Worm (Caenorhabditis elegans): ENCODE results near the gene cup-16.

- TF ChIP-seq pqm-1 (tag; optimal IDR thresholded peaks at IDR 0.05) (no peak), ceh-18 (tag; optimal IDR thresholded peaks at IDR 0.05) (no peak), dmd-4 (tag; optimal IDR thresholded peaks at IDR 0.05; ENCODE audit: borderline replicate concordance) (no peak), ama-1 (optimal IDR thresholded peaks at IDR 0.05) (no peak), ceh-45 (GFP tag; IDR thresholded peaks at IDR 0.05) (no peak), pha-4 (tag; optimal IDR thresholded peaks at IDR 0.05) (no peak), dve-1 (tag; optimal IDR thresholded peaks at IDR 0.05) (no peak), ets-4 (tag; optimal IDR thresholded peaks at IDR 0.05) (no peak), nfya-1 (tag; optimal IDR thresholded peaks at IDR 0.05) (no peak)
Measured at ce11 chrII:8741277-8741676, 34.3 kb downstream of the cup-16 start.

All from whole organism, late embryonic.